Worm (Caenorhabditis elegans): ENCODE results near the gene mpz-5.

Gene mpz-5

DNA sequence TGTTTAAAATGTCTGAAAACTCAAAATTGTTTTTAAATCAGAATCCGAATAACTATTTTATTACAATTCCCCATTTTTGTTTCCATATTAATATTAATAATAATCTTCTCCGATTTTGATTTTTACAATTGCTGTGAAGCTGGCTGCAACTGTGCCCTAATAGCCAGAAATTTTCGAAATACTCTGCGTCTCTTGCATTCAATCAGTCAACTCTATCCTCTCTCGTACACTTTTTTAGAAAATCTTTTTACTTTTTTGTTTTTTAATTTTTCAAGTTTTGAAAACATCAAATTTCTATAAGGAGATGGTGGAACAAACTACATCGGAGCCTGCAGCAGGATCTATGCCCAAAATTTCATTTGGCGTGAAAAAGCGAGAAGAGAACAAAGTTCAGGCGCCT is 15.8 kb downstream of the mpz-5 start, which contains the start of gene gkow-1:
Gene gkow-1, plus strand, starts transcription at position 301 of the 400 bp plus-strand sequence.
- TF ChIP-seq zip-5 (tag; optimal IDR thresholded peaks at IDR 0.05) = no peak
- TF ChIP-seq ceh-22 (tag; optimal IDR thresholded peaks at IDR 0.05) = no peak
- TF ChIP-seq lin-11 (tag; optimal IDR thresholded peaks at IDR 0.05) = no peak
- no peak for TF ChIP-seq pat-9 (tag; optimal IDR thresholded peaks at IDR 0.05)
- no peak for TF ChIP-seq madf-2 (tag; optimal IDR thresholded peaks at IDR 0.05)
- TF ChIP-seq che-1 (tag; optimal IDR thresholded peaks at IDR 0.05) = no peak
- TF ChIP-seq pag-3 (tag; optimal IDR thresholded peaks at IDR 0.05; ENCODE audit: borderline replicate concordance) = no peak
- no peak for TF ChIP-seq nfya-1 (tag; optimal IDR thresholded peaks at IDR 0.05)
- TF ChIP-seq hlh-13 (GFP tag; optimal IDR thresholded peaks at IDR 0.05) = no peak
- TF ChIP-seq K02D7.2 (tag; optimal IDR thresholded peaks at IDR 0.05) = no peak
- TF ChIP-seq ets-4 (tag; optimal IDR thresholded peaks at IDR 0.05) = no peak
- TF ChIP-seq nhr-232 (tag; optimal IDR thresholded peaks at IDR 0.05) = no peak
- TF ChIP-seq fkh-10 (GFP tag; optimal IDR thresholded peaks at IDR 0.05) = no peak
- no peak for TF ChIP-seq elt-4 (tag; optimal IDR thresholded peaks at IDR 0.05)
- no peak for TF ChIP-seq hlh-30 (tag; optimal IDR thresholded peaks at IDR 0.05; ENCODE audit: insufficient read depth)
- no peak for TF ChIP-seq ref-2 (tag; optimal IDR thresholded peaks at IDR 0.05)
- no peak for TF ChIP-seq sdc-2 (tag; optimal IDR thresholded peaks at IDR 0.05)
- TF ChIP-seq F13H6.1 (tag; optimal IDR thresholded peaks at IDR 0.05) = no peak
- TF ChIP-seq sox-2 (GFP tag; IDR thresholded peaks at IDR 0.05) = no peak

- no peak for TF ChIP-seq ama-1 (optimal IDR thresholded peaks at IDR 0.05)
- no peak for TF ChIP-seq rnt-1 (tag; optimal IDR thresholded peaks at IDR 0.05)
- TF ChIP-seq ceh-22 (tag; optimal IDR thresholded peaks at IDR 0.05) = no peak
- no peak for TF ChIP-seq mec-3 (tag; optimal IDR thresholded peaks at IDR 0.05; ENCODE audit: borderline replicate concordance)
- no peak for TF ChIP-seq hlh-30 (tag; optimal IDR thresholded peaks at IDR 0.05; ENCODE audit: insufficient read depth)
- TF ChIP-seq ceh-14 (tag; optimal IDR thresholded peaks at IDR 0.05) = no peak
- TF ChIP-seq ceh-34 (tag; optimal IDR thresholded peaks at IDR 0.05) = no peak
- no peak for TF ChIP-seq T23F11.4 (GFP tag; optimal IDR thresholded peaks at IDR 0.05)
- no peak for TF ChIP-seq hlh-15 (tag; optimal IDR thresholded peaks at IDR 0.05)
- no peak for TF ChIP-seq lin-11 (tag; optimal IDR thresholded peaks at IDR 0.05)
- TF ChIP-seq unc-55 (GFP tag; optimal IDR thresholded peaks at IDR 0.05) = no peak
- TF ChIP-seq ttx-3 (tag; optimal IDR thresholded peaks at IDR 0.05) = no peak
- TF ChIP-seq ref-2 (tag; optimal IDR thresholded peaks at IDR 0.05) = no peak
- no peak for TF ChIP-seq sdc-2 (tag; optimal IDR thresholded peaks at IDR 0.05)
These were observed 16.6 kb downstream of the mpz-5 start, which contains the start of gene R11A8.1 for ce11 chrIV:10357072-10357471. Gene R11A8.1, minus strand, starts transcription at chrIV:10357172.

DNA sequence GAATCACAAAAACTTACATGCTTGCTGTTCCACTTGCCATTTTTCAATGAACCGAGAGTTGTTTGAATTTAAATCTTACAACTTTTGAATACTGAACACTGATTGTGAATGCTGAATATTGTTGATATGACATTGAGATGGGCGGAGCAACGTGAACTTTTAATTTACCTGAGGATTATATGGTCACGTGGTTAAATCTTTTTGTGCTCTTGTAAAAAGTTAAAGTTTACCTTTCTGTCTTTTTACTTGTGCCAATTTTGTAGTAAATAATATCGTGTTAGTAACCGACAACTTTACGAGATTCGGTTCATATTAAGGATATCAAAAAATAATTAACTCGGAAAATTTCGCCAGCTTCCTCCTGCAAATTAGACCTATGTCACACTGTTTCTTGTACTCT is 21.4 kb downstream of the mpz-5 start, which contains the start of gene Y43C5B.2:
Gene Y43C5B.2, minus strand, starts transcription at position 101 of the 400 bp plus-strand sequence.
- TF ChIP-seq F13H6.1 (tag; optimal IDR thresholded peaks at IDR 0.05) (no peak), hlh-13 (GFP tag; optimal IDR thresholded peaks at IDR 0.05) (no peak), ceh-6 (GFP tag; optimal IDR thresholded peaks at IDR 0.05) (no peak), pax-1 (tag; optimal IDR thresholded peaks at IDR 0.05) (no peak), elt-4 (tag; optimal IDR thresholded peaks at IDR 0.05) (no peak), ceh-48 (tag; optimal IDR thresholded peaks at IDR 0.05) (no peak), lim-6 (tag; optimal IDR thresholded peaks at IDR 0.05) (no peak), elt-2 (tag; optimal IDR thresholded peaks at IDR 0.05) (no peak), ets-4 (tag; optimal IDR thresholded peaks at IDR 0.05) (no peak), zip-5 (tag; optimal IDR thresholded peaks at IDR 0.05) (no peak), madf-2 (tag; optimal IDR thresholded peaks at IDR 0.05) (no peak), unc-55 (GFP tag; optimal IDR thresholded peaks at IDR 0.05) (no peak), K02D7.2 (tag; optimal IDR thresholded peaks at IDR 0.05) (no peak), dmd-4 (tag; optimal IDR thresholded peaks at IDR 0.05; ENCODE audit: borderline replicate concordance) (no peak), sox-2 (GFP tag; IDR thresholded peaks at IDR 0.05) (no peak), ahr-1 (tag; optimal IDR thresholded peaks at IDR 0.05) (no peak), fkh-10 (GFP tag; optimal IDR thresholded peaks at IDR 0.05) (no peak)
